Fruit fly (Drosophila melanogaster) whole organism: ENCODE measurements around the gene Hsp22.

Experiments used
- CG8478 ChIP-seq: fragments of >200 bp; optimal IDR thresholded peaks from 2 replicates; lab custom pipeline; 2018; ENCODE audit warnings: inconsistent platforms
- Dll ChIP-seq: fragments of >200 bp; optimal IDR thresholded peaks from 2 replicates; lab custom pipeline; 2017
- EcR ChIP-seq, 2 experiments: fragments of >200 bp; optimal IDR thresholded peaks; 2 replicates each; lab custom pipeline; 2017; ENCODE audit warnings: missing biosample characterization in 2 of 2, missing genetic modification characterization in 2 of 2, missing genetic modification reagents in 2 of 2
- pan ChIP-seq: fragments of >200 bp; optimal IDR thresholded peaks from 2 replicates; lab custom pipeline; 2017
- psq ChIP-seq: fragments of >200 bp; optimal IDR thresholded peaks from 2 replicates; lab custom pipeline; 2017
- usp ChIP-seq: fragments of >200 bp; optimal IDR thresholded peaks from 2 replicates; lab custom pipeline; 2017; ENCODE audit warnings: missing biosample characterization, missing genetic modification characterization, mixed read lengths

Gene Hsp22

dm6 chr3L:9375130-9375529 lies 2.4 kb downstream of the Hsp22 start, which contains the start of gene CG4461:
CG4461 (plus strand) TSS chr3L:9375430.
- TF ChIP-seq CG8478 (lab: Kevin White, UChicago), result no peak
- TF ChIP-seq EcR (GFP tag; optimal IDR thresholded peaks at IDR 0.05; lab: Kevin White, UChicago), result no peak
- no peak for TF ChIP-seq Dll
- TF ChIP-seq psq (lab: Kevin White, UChicago), result no peak
- no peak for TF ChIP-seq usp (GFP tag; lab: Kevin White, UChicago)
- TF ChIP-seq pan (lab: Kevin White, UChicago), result no peak

dm6 chr3L:9376573-9376972 lies 3.8 kb downstream of the Hsp22 start:
- no peak for TF ChIP-seq EcR (GFP tag; optimal IDR thresholded peaks at IDR 0.05; lab: Kevin White, UChicago)
- TF ChIP-seq Dll, result no peak
- no peak for TF ChIP-seq pan (lab: Kevin White, UChicago)
- TF ChIP-seq CG8478 (lab: Kevin White, UChicago), result no peak
- no peak for TF ChIP-seq psq (lab: Kevin White, UChicago)
- no peak for TF ChIP-seq usp (GFP tag; lab: Kevin White, UChicago)

dm6 chr3L:9377198-9378035 lies 4.7 kb downstream of the Hsp22 start, which contains the start of gene Hsp26:
Hsp26 (minus strand) TSS chr3L:9377427.
- TF ChIP-seq Dll (no peak), EcR (GFP tag; optimal IDR thresholded peaks at IDR 0.05; lab: Kevin White, UChicago) (peak; percentile 74 to 96)

- peak; percentile 20 for TF ChIP-seq Dll
- TF ChIP-seq psq (lab: Kevin White, UChicago), result no peak
These were observed 7.0 kb downstream of the Hsp22 start, which contains the start of gene Hsp67Ba for dm6 chr3L:9379484-9380343. Hsp67Ba (minus strand) TSS chr3L:9379534.

dm6 chr3L:9380344-9380849 lies 7.7 kb downstream of the Hsp22 start:
- no peak for TF ChIP-seq CG8478 (lab: Kevin White, UChicago)
- no peak for TF ChIP-seq pan (lab: Kevin White, UChicago)
- TF ChIP-seq EcR (GFP tag; optimal IDR thresholded peaks at IDR 0.05; lab: Kevin White, UChicago), result no peak
- TF ChIP-seq Dll, result no peak
- TF ChIP-seq usp (GFP tag; lab: Kevin White, UChicago), result no peak
- TF ChIP-seq psq (lab: Kevin White, UChicago), result no peak

dm6 chr3L:9381602-9382001 lies 8.9 kb downstream of the Hsp22 start, which contains the start of gene Hsp23:
Hsp23 (plus strand) TSS chr3L:9381882.
- TF ChIP-seq pan (lab: Kevin White, UChicago) (no peak), psq (lab: Kevin White, UChicago) (no peak), CG8478 (lab: Kevin White, UChicago) (no peak), EcR (GFP tag; optimal IDR thresholded peaks at IDR 0.05; lab: Kevin White, UChicago) (peak in 1 of 2 experiments; percentile 48), Dll (peak; percentile 18)

dm6 chr3L:9383345-9384075 lies 10.8 kb downstream of the Hsp22 start, which contains the start of gene Hsp27:
Hsp27 (plus strand) TSS chr3L:9384063.
- TF ChIP-seq pan (lab: Kevin White, UChicago) (no peak), usp (GFP tag; lab: Kevin White, UChicago) (no peak), psq (lab: Kevin White, UChicago) (no peak), Dll (no peak), EcR (GFP tag; optimal IDR thresholded peaks at IDR 0.05; lab: Kevin White, UChicago) (peak in 1 of 2 experiments; percentile 76), CG8478 (lab: Kevin White, UChicago) (peak; percentile 42)

- TF ChIP-seq EcR (GFP tag; optimal IDR thresholded peaks at IDR 0.05; lab: Kevin White, UChicago) (peak in 1 of 2 experiments; percentile 17), pan (lab: Kevin White, UChicago) (no peak), CG8478 (lab: Kevin White, UChicago) (no peak), Dll (no peak), psq (lab: Kevin White, UChicago) (no peak)
These were observed 11.8 kb downstream of the Hsp22 start for dm6 chr3L:9384445-9385079.

- TF ChIP-seq usp (GFP tag; lab: Kevin White, UChicago) (no peak), CG8478 (lab: Kevin White, UChicago) (no peak), pan (lab: Kevin White, UChicago) (no peak), psq (lab: Kevin White, UChicago) (no peak), EcR (GFP tag; optimal IDR thresholded peaks at IDR 0.05; lab: Kevin White, UChicago) (no peak), Dll (no peak)
These were observed 18.7 kb downstream of the Hsp22 start for dm6 chr3L:9391340-9391980.

dm6 chr3L:9396038-9396437 lies 23.3 kb downstream of the Hsp22 start:
- TF ChIP-seq usp (GFP tag; lab: Kevin White, UChicago) (no peak), Dll (no peak)
